Worm (Caenorhabditis elegans) whole organism, L1 larva: Measurements from ENCODE around the gene F02C12.3.
A peak's percentile ranks its signal among the peaks of the same experiment; 100 is the strongest.

Experiments
- C16A3.4 ChIP-seq: fragments of 150-350 bp; optimal IDR thresholded peaks from 2 replicates; lab custom pipeline; 2014; ENCODE audit warnings: missing biosample characterization, missing genetic modification characterization
- alr-1 ChIP-seq: fragments of 200-800 bp; sonication (Bioruptor generic); optimal IDR thresholded peaks from 2 replicates; lab custom pipeline; 2018; ENCODE audit warnings: borderline replicate concordance, mild to moderate bottlenecking, missing genetic modification characterization, missing compliant biosample characterization
- ama-1 ChIP-seq: fragments of 150-350 bp; optimal IDR thresholded peaks from 2 replicates; lab custom pipeline; 2014
- ceh-63 ChIP-seq: fragments of 200-800 bp; sonication (Bioruptor generic); optimal IDR thresholded peaks from 2 replicates; lab custom pipeline; 2018; ENCODE audit warnings: mild to moderate bottlenecking, missing genetic modification characterization, missing compliant biosample characterization
- ceh-82 ChIP-seq, 3 experiments: fragments of 150-350 bp in 1 of 3; sonication (generic microtip) in 2 of 3; optimal IDR thresholded peaks; 2 replicates each; lab custom pipeline; 2014 to 2017; ENCODE audit warnings: missing biosample characterization in 3 of 3, missing genetic modification characterization in 3 of 3
- ceh-88 ChIP-seq: fragments of 200-800 bp; sonication (Bioruptor generic); IDR thresholded peaks from 2 replicates; pipeline ENCODE4 v1.3.6; 2022; ENCODE audit warnings: missing genetic modification characterization, missing compliant biosample characterization
- ces-1 ChIP-seq: fragments of 150-350 bp; optimal IDR thresholded peaks from 2 replicates; lab custom pipeline; 2014; ENCODE audit warnings: missing biosample characterization, missing genetic modification reagents, missing genetic modification characterization
- dsc-1 ChIP-seq: sonication (generic microtip); optimal IDR thresholded peaks from 2 replicates; lab custom pipeline; 2016; ENCODE audit warnings: mild to moderate bottlenecking, missing genetic modification characterization, missing compliant biosample characterization
- efl-1 ChIP-seq, 4 experiments: fragments of 150-350 bp; optimal IDR thresholded peaks in 3 of 4; peaks in 1 of 4; 1 replicate in 1 of 4; 2 replicates in 3 of 4; lab custom pipeline; 2014; ENCODE audit warnings: missing biosample characterization in 2 of 4, missing genetic modification characterization in 2 of 4, missing genetic modification reagents in 2 of 4
- efl-3 ChIP-seq: fragments of 200-800 bp; sonication (Bioruptor generic); optimal IDR thresholded peaks from 2 replicates; lab custom pipeline; 2018; ENCODE audit warnings: mild to moderate bottlenecking, missing genetic modification characterization, missing compliant biosample characterization
- egl-13 ChIP-seq: sonication (generic microtip); optimal IDR thresholded peaks from 2 replicates; lab custom pipeline; 2016; ENCODE audit warnings: missing genotype, missing genetic modification reagents, missing genetic modification characterization, missing compliant biosample characterization
- elt-2 ChIP-seq: sonication (generic microtip); optimal IDR thresholded peaks from 2 replicates; lab custom pipeline; 2016; ENCODE audit warnings: missing genetic modification characterization, mild to moderate bottlenecking, inconsistent platforms, missing compliant biosample characterization, missing genetic modification reagents
- elt-3 ChIP-seq, 6 experiments: fragments of 150-350 bp in 1 of 6; sonication (generic microtip); optimal IDR thresholded peaks; 2 replicates each; lab custom pipeline; 2017 to 2018; ENCODE audit warnings: missing biosample characterization in 6 of 6, missing genetic modification characterization in 6 of 6, inconsistent platforms in 1 of 6
- fkh-10 ChIP-seq: sonication (generic microtip); optimal IDR thresholded peaks from 2 replicates; lab custom pipeline; 2017; ENCODE audit warnings: missing biosample characterization, missing genetic modification reagents, missing genetic modification characterization
- grh-1 ChIP-seq: fragments of 200-800 bp; sonication (Bioruptor generic); IDR thresholded peaks from 2 replicates; pipeline ENCODE4 v1.3.6; 2022; ENCODE audit warnings: missing genetic modification reagents, missing genetic modification characterization, missing compliant biosample characterization
- hlh-17 ChIP-seq: fragments of 200-800 bp; sonication (Bioruptor generic); optimal IDR thresholded peaks from 2 replicates; lab custom pipeline; 2018; ENCODE audit warnings: missing genetic modification characterization, mild to moderate bottlenecking, missing compliant biosample characterization, moderate library complexity, borderline replicate concordance
- irx-1 ChIP-seq: sonication (generic microtip); optimal IDR thresholded peaks from 2 replicates; lab custom pipeline; 2016; ENCODE audit warnings: missing genetic modification characterization, missing compliant biosample characterization
- isw-1 ChIP-seq: fragments of 200-800 bp; sonication (Bioruptor generic); IDR thresholded peaks from 2 replicates; pipeline ENCODE4 v1.3.6; 2022; ENCODE audit warnings: missing genetic modification characterization, missing compliant biosample characterization
- jun-1 ChIP-seq: fragments of 150-350 bp; optimal IDR thresholded peaks from 2 replicates; lab custom pipeline; 2014; ENCODE audit warnings: missing biosample characterization, missing genetic modification reagents, missing genetic modification characterization
- lin-14 ChIP-seq: fragments of 200-800 bp; sonication (Bioruptor generic); optimal IDR thresholded peaks from 2 replicates; lab custom pipeline; 2018; ENCODE audit warnings: mild to moderate bottlenecking, missing genetic modification characterization, moderate library complexity, missing compliant biosample characterization
- lin-15B ChIP-seq: fragments of 150-350 bp; sonication (generic microtip); optimal IDR thresholded peaks from 3 replicates; lab custom pipeline; 2014; ENCODE audit warnings: missing biosample characterization, missing genetic modification characterization
- lin-35 ChIP-seq, 2 experiments: fragments of 150-350 bp; optimal IDR thresholded peaks; 2 replicates each; lab custom pipeline; 2014; ENCODE audit warnings: missing biosample characterization in 2 of 2, missing genetic modification characterization in 2 of 2, missing genetic modification reagents in 2 of 2
- lin-39 ChIP-seq: fragments of 150-350 bp; optimal IDR thresholded peaks from 2 replicates; lab custom pipeline; 2014; ENCODE audit warnings: missing biosample characterization, missing genetic modification reagents, missing genetic modification characterization
- lir-3 ChIP-seq: sonication (generic microtip); optimal IDR thresholded peaks from 2 replicates; lab custom pipeline; 2016; ENCODE audit warnings: mild to moderate bottlenecking, missing genetic modification characterization, moderate library complexity, missing compliant biosample characterization; ENCODE audit not compliant: poor library complexity
- lsy-2 ChIP-seq, 2 experiments: fragments of 150-350 bp; optimal IDR thresholded peaks; 2 replicates each; lab custom pipeline; 2014; ENCODE audit warnings: missing biosample characterization in 2 of 2, missing genetic modification characterization in 2 of 2
- mdl-1 ChIP-seq, 2 experiments: fragments of 150-350 bp; optimal IDR thresholded peaks; 2 replicates each; lab custom pipeline; 2014 to 2017; ENCODE audit warnings: missing biosample characterization in 2 of 2, missing genetic modification characterization in 2 of 2, inconsistent platforms in 1 of 2
- mep-1 ChIP-seq: fragments of 150-350 bp; optimal IDR thresholded peaks from 2 replicates; lab custom pipeline; 2014; ENCODE audit warnings: missing biosample characterization, missing genetic modification characterization
- nhr-19 ChIP-seq: fragments of 200-800 bp; sonication (Bioruptor generic); conservative IDR thresholded peaks from 2 replicates; pipeline ENCODE4 v1.3.6; 2022; ENCODE audit warnings: missing genetic modification characterization, missing compliant biosample characterization
- nhr-20 ChIP-seq: sonication (generic microtip); optimal IDR thresholded peaks from 2 replicates; lab custom pipeline; 2016; ENCODE audit warnings: mild to moderate bottlenecking, missing genetic modification characterization, missing compliant biosample characterization
- nhr-28 ChIP-seq: fragments of 150-350 bp; optimal IDR thresholded peaks from 2 replicates; lab custom pipeline; 2014; ENCODE audit warnings: missing biosample characterization, missing genetic modification characterization
- nhr-47 ChIP-seq: sonication (generic microtip); optimal IDR thresholded peaks from 2 replicates; lab custom pipeline; 2016; ENCODE audit warnings: mild to moderate bottlenecking, missing genetic modification characterization, moderate library complexity, missing compliant biosample characterization
- nhr-71 ChIP-seq: sonication (generic microtip); optimal IDR thresholded peaks from 2 replicates; lab custom pipeline; 2016; ENCODE audit warnings: mild to moderate bottlenecking, missing genetic modification characterization, moderate library complexity, missing compliant biosample characterization
- nhr-77 ChIP-seq: fragments of 150-350 bp; optimal IDR thresholded peaks from 2 replicates; lab custom pipeline; 2014; ENCODE audit warnings: missing biosample characterization, missing genetic modification characterization
- nhr-90 ChIP-seq: sonication (generic microtip); optimal IDR thresholded peaks from 2 replicates; lab custom pipeline; 2016; ENCODE audit warnings: mild to moderate bottlenecking, missing genetic modification characterization, missing compliant biosample characterization; ENCODE audit not compliant: poor library complexity
- pag-3 ChIP-seq: sonication (generic microtip); optimal IDR thresholded peaks from 2 replicates; lab custom pipeline; 2017; ENCODE audit warnings: missing genetic modification characterization, mild to moderate bottlenecking, missing compliant biosample characterization, antibody characterized with exemption, borderline replicate concordance; ENCODE audit not compliant: insufficient read depth
- rnt-1 ChIP-seq: sonication (generic microtip); optimal IDR thresholded peaks from 2 replicates; lab custom pipeline; 2016; ENCODE audit warnings: mild to moderate bottlenecking, missing genetic modification characterization, moderate library complexity, missing compliant biosample characterization
- skn-1 ChIP-seq: fragments of 150-350 bp; optimal IDR thresholded peaks from 2 replicates; lab custom pipeline; 2014; ENCODE audit warnings: missing biosample characterization, missing genetic modification characterization
- snu-23 ChIP-seq: sonication (generic microtip); optimal IDR thresholded peaks from 2 replicates; lab custom pipeline; 2016; ENCODE audit warnings: missing genetic modification characterization, missing compliant biosample characterization
- swsn-7 ChIP-seq: sonication (generic microtip); optimal IDR thresholded peaks from 2 replicates; lab custom pipeline; 2016; ENCODE audit warnings: missing genetic modification characterization, missing compliant biosample characterization
- tbx-2 ChIP-seq: sonication (generic microtip); optimal IDR thresholded peaks from 2 replicates; lab custom pipeline; 2016; ENCODE audit warnings: missing genetic modification characterization, missing compliant biosample characterization
- unc-30 ChIP-seq: sonication (generic microtip); optimal IDR thresholded peaks from 2 replicates; lab custom pipeline; 2017; ENCODE audit warnings: missing biosample characterization, missing genetic modification characterization
- xbp-1 ChIP-seq: sonication (generic microtip); optimal IDR thresholded peaks from 2 replicates; lab custom pipeline; 2016; ENCODE audit warnings: missing genetic modification characterization, missing compliant biosample characterization
- zip-4 ChIP-seq: fragments of 200-800 bp; sonication (Bioruptor generic); optimal IDR thresholded peaks from 2 replicates; lab custom pipeline; 2018; ENCODE audit warnings: mild to moderate bottlenecking, missing genetic modification characterization, moderate library complexity, missing compliant biosample characterization
- ztf-11 ChIP-seq, 2 experiments: sonication (generic microtip); optimal IDR thresholded peaks; 2 replicates each; lab custom pipeline; 2016 to 2017; ENCODE audit warnings: missing genetic modification characterization in 2 of 2, missing biosample characterization in 1 of 2, missing compliant biosample characterization in 1 of 2

F02C12.3 gene

ce11 chrX:13411306-13411705 is 14.5 kb downstream of the F02C12.3 start:
- TF ChIP-seq alr-1 (tag; lab: Kevin White, UChicago) (no peak), tbx-2 (tag; lab: Kevin White, UChicago) (no peak), nhr-20 (tag; lab: Kevin White, UChicago) (peak; percentile 71), snu-23 (GFP tag; lab: Kevin White, UChicago) (peak; percentile 4), lin-39 (tag; lab: Kevin White, UChicago) (no peak), zip-4 (GFP tag; lab: Kevin White, UChicago) (no peak)

- TF ChIP-seq elt-2 (peak; percentile 40), efl-1 (optimal IDR thresholded peaks at IDR 0.05; lab: Kevin White, UChicago) (no peak), efl-1 (GFP tag; optimal IDR thresholded peaks at IDR 0.05 in 1 of 2; lab: Kevin White, UChicago) (peak in 1 of 2 experiments; percentile 8), elt-3 (tag; optimal IDR thresholded peaks at IDR 0.05; lab: Kevin White, UChicago) (no peak)
These were observed 15.5 kb downstream of the F02C12.3 start for ce11 chrX:13412307-13412706.

- peak; percentile 54 for TF ChIP-seq dsc-1 (tag; lab: Kevin White, UChicago)
- peak; percentile 50 for TF ChIP-seq nhr-71 (tag; lab: Kevin White, UChicago)
- peak; percentile 53 for TF ChIP-seq snu-23 (GFP tag; lab: Kevin White, UChicago)
- TF ChIP-seq lir-3 (tag; lab: Kevin White, UChicago): peak; percentile 10
- peak in 1 of 2 experiments; percentile 14 for TF ChIP-seq mdl-1 (tag; optimal IDR thresholded peaks at IDR 0.05; lab: Kevin White, UChicago)
- no peak for TF ChIP-seq egl-13 (tag; lab: Kevin White, UChicago)
- peak; percentile 44 for TF ChIP-seq nhr-90 (tag; lab: Kevin White, UChicago)
- peak; percentile 35 for TF ChIP-seq rnt-1
- TF ChIP-seq nhr-47 (tag; lab: Kevin White, UChicago): peak; percentile 45
- peak in 1 of 3 experiments; percentile 27 for TF ChIP-seq ceh-82 (tag; optimal IDR thresholded peaks at IDR 0.05; lab: Kevin White, UChicago)
- no peak for TF ChIP-seq grh-1 (GFP tag; lab: Robert Waterston, UW)
- peak; percentile 33 for TF ChIP-seq mep-1 (tag; lab: Kevin White, UChicago)
- TF ChIP-seq nhr-20 (tag; lab: Kevin White, UChicago): peak; percentile 56
- TF ChIP-seq xbp-1 (tag; lab: Kevin White, UChicago): peak; percentile 20
- no peak for TF ChIP-seq jun-1 (tag; lab: Kevin White, UChicago)
- peak; percentile 5 for TF ChIP-seq C16A3.4 (tag; lab: Kevin White, UChicago)
- peak; percentile 51 for TF ChIP-seq nhr-19 (GFP tag; lab: Robert Waterston, UW)
- TF ChIP-seq unc-30 (tag; lab: Kevin White, UChicago): no peak
- TF ChIP-seq swsn-7: peak; percentile 21
- TF ChIP-seq lsy-2 (tag; optimal IDR thresholded peaks at IDR 0.05; lab: Kevin White, UChicago): peak in 1 of 2 experiments; percentile 23
- TF ChIP-seq irx-1 (tag; lab: Kevin White, UChicago): peak; percentile 13
- TF ChIP-seq lin-35 (GFP tag; optimal IDR thresholded peaks at IDR 0.05; lab: Kevin White, UChicago): peak in 1 of 2 experiments; percentile 43
- no peak for TF ChIP-seq ztf-11 (tag; optimal IDR thresholded peaks at IDR 0.05; lab: Kevin White, UChicago)
- TF ChIP-seq skn-1 (tag; lab: Kevin White, UChicago): peak; percentile 6
- TF ChIP-seq lin-14 (GFP tag; lab: Kevin White, UChicago): peak; percentile 29
- TF ChIP-seq tbx-2 (tag; lab: Kevin White, UChicago): peak; percentile 10
- peak; percentile 2 for TF ChIP-seq elt-2
- TF ChIP-seq ama-1 (lab: Kevin White, UChicago): no peak
- no peak for TF ChIP-seq ceh-63 (GFP tag; lab: Kevin White, UChicago)
These were observed 18.2 kb downstream of the F02C12.3 start for ce11 chrX:13414974-13415373.

- TF ChIP-seq pag-3 (tag; lab: Kevin White, UChicago) (no peak), nhr-77 (tag; lab: Kevin White, UChicago) (no peak), ces-1 (no peak), nhr-28 (no peak), irx-1 (tag; lab: Kevin White, UChicago) (no peak), lin-15B (tag; lab: Kevin White, UChicago) (no peak), lin-35 (GFP tag; optimal IDR thresholded peaks at IDR 0.05; lab: Kevin White, UChicago) (peak in 1 of 2 experiments; percentile 35), nhr-20 (tag; lab: Kevin White, UChicago) (peak; percentile 43), nhr-71 (tag; lab: Kevin White, UChicago) (peak; percentile 19), hlh-17 (GFP tag; lab: Kevin White, UChicago) (no peak), dsc-1 (tag; lab: Kevin White, UChicago) (no peak), isw-1 (no peak), elt-2 (peak; percentile 94), efl-1 (optimal IDR thresholded peaks at IDR 0.05; lab: Kevin White, UChicago) (no peak), efl-1 (GFP tag; optimal IDR thresholded peaks at IDR 0.05 in 1 of 2; lab: Kevin White, UChicago) (peak in 1 of 2 experiments; percentile 65), ceh-88 (GFP tag; lab: Robert Waterston, UW) (no peak), fkh-10 (no peak), C16A3.4 (tag; lab: Kevin White, UChicago) (no peak), efl-3 (GFP tag; lab: Kevin White, UChicago) (no peak)
These were observed 18.9 kb downstream of the F02C12.3 start, which contains the start of gene C29F7.2 for ce11 chrX:13415722-13416121. Gene C29F7.2 (plus strand): TSS chrX:13416078.
